Fruit fly (Drosophila melanogaster) S2 (cell line): ENCODE results near the gene Gr64e.

Source experiments
- CG8478 ChIP-seq: fragments of >200 bp; optimal IDR thresholded peaks from 2 replicates; lab custom pipeline; 2018
- CTCF ChIP-seq, 2 experiments: fragments of >200 bp; optimal IDR thresholded peaks; 2 replicates each; lab custom pipeline; 2018

DNA sequence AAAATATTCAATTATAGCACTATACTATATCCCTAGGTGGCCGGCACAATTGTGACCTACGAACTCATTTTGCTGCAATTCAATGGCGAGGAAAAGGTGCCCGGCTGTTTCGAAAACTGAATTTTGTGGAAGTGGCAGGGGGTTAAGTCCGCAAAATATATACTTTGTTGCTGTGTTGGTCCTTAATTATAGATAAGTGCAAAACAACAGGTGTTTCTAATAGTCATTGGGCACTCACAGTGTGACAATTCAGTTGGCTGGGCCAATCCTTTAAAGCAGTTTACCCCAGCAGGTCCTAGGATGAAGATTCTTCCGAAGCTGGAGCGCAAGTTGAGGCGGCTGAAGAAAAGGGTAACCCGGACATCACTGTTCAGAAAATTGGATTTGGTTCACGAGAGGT is 3.6 kb downstream of the Gr64e start, which contains the start of gene Gr64f:
- TF ChIP-seq CTCF (optimal IDR thresholded peaks at IDR 0.05; lab: Kevin White, UChicago) (no peak), CG8478 (no peak)
